Worm (Caenorhabditis elegans): ENCODE results near the gene cest-1.1.

- no peak for TF ChIP-seq scrt-1 (GFP tag; IDR thresholded peaks at IDR 0.05)
- TF ChIP-seq F13C5.2 (tag; optimal IDR thresholded peaks at IDR 0.05) = no peak
- no peak for TF ChIP-seq ceh-13 (GFP tag; optimal IDR thresholded peaks at IDR 0.05)
- TF ChIP-seq ama-1 (optimal IDR thresholded peaks at IDR 0.05) = no peak
- TF ChIP-seq aly-1 (tag; optimal IDR thresholded peaks at IDR 0.05) = no peak
- no peak for TF ChIP-seq tbx-11 (GFP tag; IDR thresholded peaks at IDR 0.05)
- no peak for TF ChIP-seq tra-4 (tag; optimal IDR thresholded peaks at IDR 0.05)
- TF ChIP-seq hmbx-1 (tag; optimal IDR thresholded peaks at IDR 0.05) = no peak
- no peak for TF ChIP-seq flt-1 (GFP tag; IDR thresholded peaks at IDR 0.05)
- no peak for TF ChIP-seq hnd-1 (tag; optimal IDR thresholded peaks at IDR 0.05)
- no peak for TF ChIP-seq ets-7 (tag; optimal IDR thresholded peaks at IDR 0.05)
- no peak for TF ChIP-seq hmg-4 (GFP tag; optimal IDR thresholded peaks at IDR 0.05)
- no peak for TF ChIP-seq ceh-36 (tag; optimal IDR thresholded peaks at IDR 0.05)
Observed at ce11 chrV:14185438-14185837, 18.9 kb upstream of the cest-1.1 start, which contains the start of the genes trm-1 and ints-2.

Measured in whole organism, early embryonic.